Worm (Caenorhabditis elegans) whole organism, L1 larva: ENCODE data around the gene C09G5.13.

ENCODE experiments used
- hpl-2 ChIP-seq: fragments of 150-350 bp; optimal IDR thresholded peaks from 2 replicates; lab custom pipeline; 2014; ENCODE audit warnings: missing biosample characterization, missing genetic modification reagents, missing genetic modification characterization
- nhr-71 ChIP-seq: sonication (generic microtip); optimal IDR thresholded peaks from 2 replicates; lab custom pipeline; 2016; ENCODE audit warnings: mild to moderate bottlenecking, missing genetic modification characterization, moderate library complexity, missing compliant biosample characterization

DNA sequence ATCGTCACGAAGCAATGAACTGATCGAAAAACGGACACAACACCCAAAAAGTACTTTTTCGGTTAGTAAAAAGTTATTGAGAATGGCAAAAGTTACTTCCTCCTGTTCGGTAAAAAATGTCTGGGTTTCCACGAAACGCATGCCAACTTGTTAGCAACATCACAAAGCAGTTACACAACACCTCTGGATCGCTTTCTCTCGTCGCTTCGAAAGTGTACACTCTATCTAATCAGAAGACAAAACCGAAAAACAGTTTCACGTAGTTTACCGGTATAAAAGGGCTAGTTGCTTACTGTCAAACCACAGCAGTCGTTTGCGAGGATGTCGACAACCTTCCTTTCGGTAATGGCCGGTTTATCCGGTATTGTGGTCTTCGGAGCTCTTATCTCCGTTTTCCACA lies 10.3 kb upstream of the C09G5.13 start, which contains the start of gene col-80:
- TF ChIP-seq hpl-2 (GFP tag; lab: Kevin White, UChicago) (no peak), nhr-71 (tag; lab: Kevin White, UChicago) (no peak)
